Worm (Caenorhabditis elegans) whole organism, L1 larva: ENCODE data around the gene Y94H6A.12.

Experiments used
- C16A3.4 ChIP-seq: fragments of 150-350 bp; optimal IDR thresholded peaks from 2 replicates; lab custom pipeline; 2014; ENCODE audit warnings: missing biosample characterization, missing genetic modification characterization
- C34B4.2 ChIP-seq: sonication (generic microtip); optimal IDR thresholded peaks from 2 replicates; lab custom pipeline; 2017; ENCODE audit warnings: mild to moderate bottlenecking, missing genetic modification characterization, missing compliant biosample characterization
- aly-2 ChIP-seq: fragments of 150-350 bp; optimal IDR thresholded peaks from 2 replicates; lab custom pipeline; 2014; ENCODE audit warnings: missing biosample characterization, missing genetic modification characterization
- ama-1 ChIP-seq: fragments of 150-350 bp; optimal IDR thresholded peaks from 2 replicates; lab custom pipeline; 2014
- ceh-63 ChIP-seq: fragments of 200-800 bp; sonication (Bioruptor generic); optimal IDR thresholded peaks from 2 replicates; lab custom pipeline; 2018; ENCODE audit warnings: mild to moderate bottlenecking, missing genetic modification characterization, missing compliant biosample characterization
- egl-27 ChIP-seq, 2 experiments: fragments of 150-350 bp in 1 of 2; sonication (generic microtip); optimal IDR thresholded peaks; 3 replicates each; lab custom pipeline; 2017 to 2018; ENCODE audit warnings: missing biosample characterization in 2 of 2, missing genetic modification characterization in 2 of 2, missing genetic modification reagents in 2 of 2
- elt-2 ChIP-seq: sonication (generic microtip); optimal IDR thresholded peaks from 2 replicates; lab custom pipeline; 2016; ENCODE audit warnings: missing genetic modification characterization, mild to moderate bottlenecking, inconsistent platforms, missing compliant biosample characterization, missing genetic modification reagents
- elt-3 ChIP-seq, 6 experiments: fragments of 150-350 bp in 1 of 6; sonication (generic microtip); optimal IDR thresholded peaks; 2 replicates each; lab custom pipeline; 2017 to 2018; ENCODE audit warnings: missing biosample characterization in 6 of 6, missing genetic modification characterization in 6 of 6, inconsistent platforms in 1 of 6
- fkh-4 ChIP-seq: sonication (generic microtip); optimal IDR thresholded peaks from 2 replicates; lab custom pipeline; 2016; ENCODE audit warnings: missing compliant biosample characterization, missing genetic modification characterization, borderline replicate concordance
- fkh-8 ChIP-seq: sonication (generic microtip); optimal IDR thresholded peaks from 2 replicates; lab custom pipeline; 2016; ENCODE audit warnings: mild to moderate bottlenecking, missing genetic modification characterization, missing compliant biosample characterization
- grh-1 ChIP-seq: fragments of 200-800 bp; sonication (Bioruptor generic); IDR thresholded peaks from 2 replicates; pipeline ENCODE4 v1.3.6; 2022; ENCODE audit warnings: missing genetic modification reagents, missing genetic modification characterization, missing compliant biosample characterization
- irx-1 ChIP-seq: sonication (generic microtip); optimal IDR thresholded peaks from 2 replicates; lab custom pipeline; 2016; ENCODE audit warnings: missing genetic modification characterization, missing compliant biosample characterization
- isw-1 ChIP-seq: fragments of 200-800 bp; sonication (Bioruptor generic); IDR thresholded peaks from 2 replicates; pipeline ENCODE4 v1.3.6; 2022; ENCODE audit warnings: missing genetic modification characterization, missing compliant biosample characterization
- jun-1 ChIP-seq: fragments of 150-350 bp; optimal IDR thresholded peaks from 2 replicates; lab custom pipeline; 2014; ENCODE audit warnings: missing biosample characterization, missing genetic modification reagents, missing genetic modification characterization
- lin-13 ChIP-seq: fragments of 150-350 bp; optimal IDR thresholded peaks from 2 replicates; lab custom pipeline; 2014; ENCODE audit warnings: missing biosample characterization, missing genetic modification reagents, missing genetic modification characterization
- lin-14 ChIP-seq: fragments of 200-800 bp; sonication (Bioruptor generic); optimal IDR thresholded peaks from 2 replicates; lab custom pipeline; 2018; ENCODE audit warnings: mild to moderate bottlenecking, missing genetic modification characterization, moderate library complexity, missing compliant biosample characterization
- lin-15B ChIP-seq: fragments of 150-350 bp; sonication (generic microtip); optimal IDR thresholded peaks from 3 replicates; lab custom pipeline; 2014; ENCODE audit warnings: missing biosample characterization, missing genetic modification characterization
- lin-35 ChIP-seq, 2 experiments: fragments of 150-350 bp; optimal IDR thresholded peaks; 2 replicates each; lab custom pipeline; 2014; ENCODE audit warnings: missing biosample characterization in 2 of 2, missing genetic modification characterization in 2 of 2, missing genetic modification reagents in 2 of 2
- lsy-2 ChIP-seq, 2 experiments: fragments of 150-350 bp; optimal IDR thresholded peaks; 2 replicates each; lab custom pipeline; 2014; ENCODE audit warnings: missing biosample characterization in 2 of 2, missing genetic modification characterization in 2 of 2
- mab-9 ChIP-seq: fragments of 200-800 bp; sonication (Bioruptor generic); IDR thresholded peaks from 2 replicates; pipeline ENCODE4 v1.3.6; 2022; ENCODE audit warnings: missing genetic modification reagents, missing genetic modification characterization, missing compliant biosample characterization
- mef-2 ChIP-seq: fragments of 150-350 bp; optimal IDR thresholded peaks from 2 replicates; lab custom pipeline; 2014; ENCODE audit warnings: missing biosample characterization, missing genetic modification characterization
- mep-1 ChIP-seq: fragments of 150-350 bp; optimal IDR thresholded peaks from 2 replicates; lab custom pipeline; 2014; ENCODE audit warnings: missing biosample characterization, missing genetic modification characterization
- nhr-11 ChIP-seq: fragments of 150-350 bp; optimal IDR thresholded peaks from 2 replicates; lab custom pipeline; 2014; ENCODE audit warnings: missing biosample characterization, missing genetic modification characterization
- nhr-19 ChIP-seq: fragments of 200-800 bp; sonication (Bioruptor generic); conservative IDR thresholded peaks from 2 replicates; pipeline ENCODE4 v1.3.6; 2022; ENCODE audit warnings: missing genetic modification characterization, missing compliant biosample characterization
- nhr-237 ChIP-seq: fragments of 150-350 bp; optimal IDR thresholded peaks from 2 replicates; lab custom pipeline; 2014; ENCODE audit warnings: missing biosample characterization, missing genetic modification characterization
- nhr-47 ChIP-seq: sonication (generic microtip); optimal IDR thresholded peaks from 2 replicates; lab custom pipeline; 2016; ENCODE audit warnings: mild to moderate bottlenecking, missing genetic modification characterization, moderate library complexity, missing compliant biosample characterization
- nhr-71 ChIP-seq: sonication (generic microtip); optimal IDR thresholded peaks from 2 replicates; lab custom pipeline; 2016; ENCODE audit warnings: mild to moderate bottlenecking, missing genetic modification characterization, moderate library complexity, missing compliant biosample characterization
- nhr-85 ChIP-seq: sonication (generic microtip); peaks from one replicate; lab custom pipeline; 2016; ENCODE audit warnings: missing genetic modification characterization, inconsistent platforms, missing compliant biosample characterization
- nhr-90 ChIP-seq: sonication (generic microtip); optimal IDR thresholded peaks from 2 replicates; lab custom pipeline; 2016; ENCODE audit warnings: mild to moderate bottlenecking, missing genetic modification characterization, missing compliant biosample characterization; ENCODE audit not compliant: poor library complexity
- pag-3 ChIP-seq: sonication (generic microtip); optimal IDR thresholded peaks from 2 replicates; lab custom pipeline; 2017; ENCODE audit warnings: missing genetic modification characterization, mild to moderate bottlenecking, missing compliant biosample characterization, antibody characterized with exemption, borderline replicate concordance; ENCODE audit not compliant: insufficient read depth
- pax-3 ChIP-seq: fragments of 200-800 bp; sonication (Bioruptor generic); optimal IDR thresholded peaks from 2 replicates; lab custom pipeline; 2018; ENCODE audit warnings: mild to moderate bottlenecking, missing genetic modification characterization, moderate library complexity, missing compliant biosample characterization
- pqm-1 ChIP-seq: sonication (generic microtip); optimal IDR thresholded peaks from 3 replicates; lab custom pipeline; 2017; ENCODE audit warnings: missing biosample characterization, missing genetic modification characterization
- rnt-1 ChIP-seq: sonication (generic microtip); optimal IDR thresholded peaks from 2 replicates; lab custom pipeline; 2016; ENCODE audit warnings: mild to moderate bottlenecking, missing genetic modification characterization, moderate library complexity, missing compliant biosample characterization
- skn-1 ChIP-seq: fragments of 150-350 bp; optimal IDR thresholded peaks from 2 replicates; lab custom pipeline; 2014; ENCODE audit warnings: missing biosample characterization, missing genetic modification characterization
- snpc-4 ChIP-seq: fragments of 150-350 bp; optimal IDR thresholded peaks from 2 replicates; lab custom pipeline; 2014; ENCODE audit warnings: missing biosample characterization, missing genetic modification characterization
- sox-4 ChIP-seq: sonication (generic microtip); optimal IDR thresholded peaks from 2 replicates; lab custom pipeline; 2016; ENCODE audit warnings: missing genetic modification characterization, missing compliant biosample characterization
- sptf-1 ChIP-seq: fragments of 150-350 bp; optimal IDR thresholded peaks from 2 replicates; lab custom pipeline; 2014; ENCODE audit warnings: missing biosample characterization, missing genetic modification characterization
- sup-37 ChIP-seq: fragments of 200-800 bp; sonication (Bioruptor generic); optimal IDR thresholded peaks from 2 replicates; lab custom pipeline; 2018; ENCODE audit warnings: mild to moderate bottlenecking, missing genetic modification characterization, missing compliant biosample characterization
- swsn-7 ChIP-seq: sonication (generic microtip); optimal IDR thresholded peaks from 2 replicates; lab custom pipeline; 2016; ENCODE audit warnings: missing genetic modification characterization, missing compliant biosample characterization
- unc-130 ChIP-seq: fragments of 150-350 bp; optimal IDR thresholded peaks from 2 replicates; lab custom pipeline; 2017; ENCODE audit warnings: missing biosample characterization, missing genetic modification characterization, inconsistent platforms
- vab-15 ChIP-seq: sonication (generic microtip); optimal IDR thresholded peaks from 2 replicates; lab custom pipeline; 2017; ENCODE audit warnings: missing genotype, mild to moderate bottlenecking, missing genetic modification characterization, missing compliant biosample characterization
- xbp-1 ChIP-seq: sonication (generic microtip); optimal IDR thresholded peaks from 2 replicates; lab custom pipeline; 2016; ENCODE audit warnings: missing genetic modification characterization, missing compliant biosample characterization

Gene Y94H6A.12

ce11 chrIV:2711122-2711669 lies 1.6 kb downstream of the Y94H6A.12 start (continued):
- TF ChIP-seq vab-15 (tag; lab: Kevin White, UChicago), result no peak

ce11 chrIV:2710203-2710935 lies 2.5 kb downstream of the Y94H6A.12 start, which contains the start of gene Y94H6A.10:
Gene Y94H6A.10, minus strand, starts transcription at chrIV:2710666.
- no peak for TF ChIP-seq pax-3 (tag; lab: Kevin White, UChicago)

ce11 chrIV:2709590-2710201 lies 3.1 kb downstream of the Y94H6A.12 start:
- TF ChIP-seq nhr-90 (tag; lab: Kevin White, UChicago) (no peak), elt-2 (tag; lab: Kevin White, UChicago) (peak; percentile 45), skn-1 (tag; lab: Kevin White, UChicago) (peak; percentile 1), nhr-71 (tag; lab: Kevin White, UChicago) (peak; percentile 23), mep-1 (tag; lab: Kevin White, UChicago) (peak; percentile 12), lin-35 (GFP tag; optimal IDR thresholded peaks at IDR 0.05; lab: Kevin White, UChicago) (peak in 1 of 2 experiments; percentile 18), mef-2 (tag; lab: Kevin White, UChicago) (no peak), lsy-2 (tag; optimal IDR thresholded peaks at IDR 0.05; lab: Kevin White, UChicago) (peak in 1 of 2 experiments; percentile 5)
- TF ChIP-seq, all 84 proteins: peak for 6

- TF ChIP-seq mef-2 (tag; lab: Kevin White, UChicago) (peak; percentile 41), snpc-4 (peak; percentile 44), unc-130 (tag; lab: Kevin White, UChicago) (peak; percentile 30), pag-3 (tag; lab: Kevin White, UChicago) (no peak), nhr-11 (peak; percentile 47), grh-1 (GFP tag; lab: Robert Waterston, UW) (peak; percentile 45; the same call in 1 of the 2 replicates), pqm-1 (tag; lab: Kevin White, UChicago) (no peak), lin-15B (peak; percentile 40), nhr-47 (tag; lab: Kevin White, UChicago) (peak; percentile 93), elt-3 (tag; optimal IDR thresholded peaks at IDR 0.05; lab: Kevin White, UChicago) (peak in 2 of 6 experiments; percentile 26 to 28), mab-9 (GFP tag; lab: Robert Waterston, UW) (peak; percentile 87), xbp-1 (tag; lab: Kevin White, UChicago) (peak; percentile 76), irx-1 (tag; lab: Kevin White, UChicago) (peak; percentile 74), nhr-19 (GFP tag; lab: Robert Waterston, UW) (peak; percentile 87), nhr-85 (peak; percentile 88), fkh-4 (tag; lab: Kevin White, UChicago) (peak; percentile 10), sox-4 (peak; percentile 68), sptf-1 (tag; lab: Kevin White, UChicago) (no peak), lin-14 (peak; percentile 95), fkh-8 (peak; percentile 97), aly-2 (tag; lab: Kevin White, UChicago) (peak; percentile 5), ama-1 (lab: Kevin White, UChicago) (peak; percentile 24), C16A3.4 (tag; lab: Kevin White, UChicago) (peak; percentile 57), swsn-7 (tag; lab: Kevin White, UChicago) (peak; percentile 92), ceh-63 (no peak), jun-1 (tag; lab: Kevin White, UChicago) (peak; percentile 80), egl-27 (tag; optimal IDR thresholded peaks at IDR 0.05; lab: Kevin White, UChicago) (peak in 1 of 2 experiments; percentile 70), C34B4.2 (tag; lab: Kevin White, UChicago) (no peak), isw-1 (GFP tag; lab: Robert Waterston, UW) (peak; percentile 77), skn-1 (tag; lab: Kevin White, UChicago) (peak; percentile 43), sup-37 (GFP tag; lab: Kevin White, UChicago) (no peak), nhr-237 (no peak), lin-13 (peak; percentile 90), rnt-1 (tag; lab: Kevin White, UChicago) (peak; percentile 95)
These were observed 4.4 kb downstream of the Y94H6A.12 start for ce11 chrIV:2708329-2708965.
